Fruit fly (Drosophila melanogaster) whole organism, embryonic: ENCODE data around the gene rk.

Source experiments
- Abd-B ChIP-seq: fragments of 200-800 bp; sonication (Bioruptor generic); optimal IDR thresholded peaks from 2 replicates; lab custom pipeline; 2018; ENCODE audit warnings: missing biosample characterization, mild to moderate bottlenecking, missing genetic modification characterization, moderate library complexity
- BEAF-32 ChIP-seq: fragments of 200-800 bp; sonication (Bioruptor generic); optimal IDR thresholded peaks from 3 replicates; lab custom pipeline; 2017; ENCODE audit warnings: missing biosample characterization, missing genetic modification characterization, mild to moderate bottlenecking, moderate library complexity, missing genetic modification reagents
- CG10959 ChIP-seq: fragments of 200-800 bp; sonication (Bioruptor generic); IDR thresholded peaks from 2 replicates; pipeline ENCODE4 v1.3.6; 2022; ENCODE audit warnings: missing biosample characterization, missing genetic modification characterization
- CG11456 ChIP-seq: fragments of 200-800 bp; sonication (Bioruptor generic); IDR thresholded peaks from 3 replicates; pipeline ENCODE4 v1.3.6; 2022; ENCODE audit warnings: missing biosample characterization, missing genetic modification characterization
- CG11696 ChIP-seq: fragments of 200-800 bp; sonication (Bioruptor generic); IDR thresholded peaks from 2 replicates; pipeline ENCODE4 v1.3.6; 2022; ENCODE audit warnings: missing biosample characterization, missing genetic modification characterization
- CG12391 ChIP-seq: fragments of 200-800 bp; sonication (Bioruptor generic); optimal IDR thresholded peaks from 3 replicates; lab custom pipeline; 2018; ENCODE audit warnings: missing biosample characterization, mild to moderate bottlenecking, missing genetic modification characterization, moderate library complexity
- CG12744 ChIP-seq: fragments of 200-800 bp; sonication (Bioruptor generic); optimal IDR thresholded peaks from 2 replicates; lab custom pipeline; 2016; ENCODE audit warnings: missing biosample characterization, missing genetic modification characterization
- CG12942 ChIP-seq: fragments of 200-800 bp; sonication (Bioruptor generic); optimal IDR thresholded peaks from 3 replicates; lab custom pipeline; 2016; ENCODE audit warnings: missing biosample characterization, missing genetic modification characterization
- CG14441 ChIP-seq: fragments of 200-800 bp; sonication (Bioruptor generic); IDR thresholded peaks from 2 replicates; pipeline ENCODE4 v1.3.6; 2022; ENCODE audit warnings: missing biosample characterization, missing genetic modification characterization
- CG15696 ChIP-seq: fragments of 200-800 bp; sonication (Bioruptor generic); optimal IDR thresholded peaks from 2 replicates; lab custom pipeline; 2019; ENCODE audit warnings: missing biosample characterization, mild to moderate bottlenecking, missing genetic modification characterization, moderate library complexity
- CG17186 ChIP-seq: fragments of 200-800 bp; sonication (Bioruptor generic); optimal IDR thresholded peaks from 3 replicates; lab custom pipeline; 2017; ENCODE audit warnings: missing biosample characterization, missing genetic modification reagents, missing genetic modification characterization
- CG2120 ChIP-seq: fragments of 200-800 bp; sonication (Bioruptor generic); optimal IDR thresholded peaks from 3 replicates; lab custom pipeline; 2016; ENCODE audit warnings: missing biosample characterization, missing genetic modification characterization
- CG31365 ChIP-seq: fragments of 200-800 bp; sonication (Bioruptor generic); optimal IDR thresholded peaks from 2 replicates; lab custom pipeline; 2018; ENCODE audit warnings: missing biosample characterization, mild to moderate bottlenecking, missing genetic modification characterization
- CG34224 ChIP-seq: fragments of 200-800 bp; sonication (Bioruptor generic); IDR thresholded peaks from 3 replicates; pipeline ENCODE4 v1.3.6; 2022; ENCODE audit warnings: missing biosample characterization, missing genetic modification characterization; ENCODE audit not compliant: partially characterized antibody
- CG43689 ChIP-seq: fragments of 200-800 bp; sonication (Bioruptor generic); IDR thresholded peaks from 2 replicates; pipeline ENCODE4 v1.3.6; 2022; ENCODE audit warnings: missing biosample characterization, missing genetic modification characterization
- CG4820 ChIP-seq: fragments of 200-800 bp; sonication (Bioruptor generic); optimal IDR thresholded peaks from 3 replicates; lab custom pipeline; 2016; ENCODE audit warnings: missing biosample characterization, missing genetic modification characterization
- CG5245 ChIP-seq: fragments of 200-800 bp; sonication (Bioruptor generic); optimal IDR thresholded peaks from 3 replicates; lab custom pipeline; 2016; ENCODE audit warnings: missing biosample characterization, missing genetic modification characterization
- CG8290 ChIP-seq, 3 experiments: fragments of 200-800 bp; sonication (Bioruptor generic); optimal IDR thresholded peaks; 2 replicates each; lab custom pipeline; 2016 to 2019; ENCODE audit warnings: missing biosample characterization in 3 of 3, missing genetic modification characterization in 3 of 3, mild to moderate bottlenecking in 2 of 3, moderate library complexity in 1 of 3
- CG8924 ChIP-seq: fragments of 200-800 bp; optimal IDR thresholded peaks from 3 replicates; lab custom pipeline; 2019; ENCODE audit warnings: missing biosample characterization, mild to moderate bottlenecking, missing genetic modification characterization, moderate library complexity
- CG9609 ChIP-seq: fragments of 200-800 bp; sonication (Bioruptor generic); optimal IDR thresholded peaks from 3 replicates; lab custom pipeline; 2016; ENCODE audit warnings: missing biosample characterization, missing genetic modification characterization
- Dfd ChIP-seq, 2 experiments: fragments of >200 bp; optimal IDR thresholded peaks; 2 replicates each; lab custom pipeline; 2017; ENCODE audit warnings: missing biosample characterization in 2 of 2, missing genetic modification characterization in 2 of 2
- Eip74EF ChIP-seq, 2 experiments: fragments of 200-800 bp in 1 of 2; fragments of >200 bp in 1 of 2; sonication (Bioruptor generic) in 1 of 2; optimal IDR thresholded peaks; 2 replicates each; lab custom pipeline; 2017 to 2019; ENCODE audit warnings: missing biosample characterization in 2 of 2, missing genetic modification characterization in 2 of 2, mild to moderate bottlenecking in 1 of 2, moderate library complexity in 1 of 2
- HLH4C ChIP-seq: fragments of 200-800 bp; sonication (Bioruptor generic); IDR thresholded peaks from 3 replicates; pipeline ENCODE4 v1.3.6; 2022; ENCODE audit warnings: missing biosample characterization, missing genetic modification characterization; ENCODE audit not compliant: partially characterized antibody
- HLH54F ChIP-seq: fragments of 200-800 bp; sonication (Bioruptor generic); optimal IDR thresholded peaks from 3 replicates; lab custom pipeline; 2016; ENCODE audit warnings: missing biosample characterization, missing genetic modification characterization
- Hmr ChIP-seq: fragments of 200-800 bp; sonication (Bioruptor generic); optimal IDR thresholded peaks from 3 replicates; lab custom pipeline; 2017; ENCODE audit warnings: mild to moderate bottlenecking, missing biosample characterization, missing genetic modification reagents, missing genetic modification characterization
- MESR4 ChIP-seq: fragments of 200-800 bp; sonication (Bioruptor generic); optimal IDR thresholded peaks from 2 replicates; lab custom pipeline; 2018; ENCODE audit warnings: missing biosample characterization, mild to moderate bottlenecking, missing genetic modification characterization, moderate library complexity
- Pdp1 ChIP-seq, 2 experiments: fragments of 200-800 bp; sonication (Bioruptor generic); optimal IDR thresholded peaks; 3 replicates each; lab custom pipeline; 2016; ENCODE audit warnings: missing biosample characterization in 2 of 2, missing genetic modification characterization in 2 of 2, mild to moderate bottlenecking in 1 of 2, moderate library complexity in 1 of 2
- Sin3A ChIP-seq: fragments of >200 bp; optimal IDR thresholded peaks from 2 replicates; lab custom pipeline; 2018
- Sox102F ChIP-seq: fragments of 200-800 bp; sonication (Bioruptor generic); optimal IDR thresholded peaks from 2 replicates; lab custom pipeline; 2018; ENCODE audit warnings: missing biosample characterization, mild to moderate bottlenecking, missing genetic modification characterization, moderate library complexity
- Spps ChIP-seq: fragments of 200-800 bp; sonication (Bioruptor generic); optimal IDR thresholded peaks from 2 replicates; lab custom pipeline; 2018; ENCODE audit warnings: missing biosample characterization, mild to moderate bottlenecking, missing genetic modification characterization
- Stat92E ChIP-seq, 3 experiments: fragments of >200 bp in 2 of 3; fragments of 200-800 bp in 1 of 3; sonication (Bioruptor generic) in 1 of 3; optimal IDR thresholded peaks; 2 replicates each; lab custom pipeline; 2017 to 2019; ENCODE audit warnings: missing biosample characterization in 3 of 3, missing genetic modification characterization in 3 of 3, mild to moderate bottlenecking in 1 of 3, moderate library complexity in 1 of 3
- ara ChIP-seq: fragments of 200-800 bp; sonication (Bioruptor generic); IDR thresholded peaks from 2 replicates; pipeline ENCODE4 v1.3.6; 2022; ENCODE audit warnings: missing biosample characterization, missing genetic modification characterization
- az2 ChIP-seq: fragments of 200-800 bp; sonication (Bioruptor generic); optimal IDR thresholded peaks from 3 replicates; lab custom pipeline; 2016; ENCODE audit warnings: missing biosample characterization, missing genetic modification characterization
- dati ChIP-seq: fragments of 200-800 bp; sonication (Bioruptor generic); IDR thresholded peaks from 2 replicates; pipeline ENCODE4 v1.3.6; 2022; ENCODE audit warnings: missing biosample characterization, missing genetic modification characterization
- dmrt11E ChIP-seq: fragments of 200-800 bp; sonication (Bioruptor generic); optimal IDR thresholded peaks from 3 replicates; lab custom pipeline; 2018; ENCODE audit warnings: missing biosample characterization, mild to moderate bottlenecking, missing genetic modification characterization, moderate library complexity
- dpn ChIP-seq, 2 experiments: fragments of 200-800 bp; sonication (Bioruptor generic); optimal IDR thresholded peaks; 3 replicates each; lab custom pipeline; 2016; ENCODE audit warnings: missing biosample characterization in 2 of 2, missing genetic modification characterization in 2 of 2
- esg ChIP-seq: fragments of 200-800 bp; sonication (Bioruptor generic); conservative IDR thresholded peaks from 2 replicates; pipeline ENCODE4 v1.3.6; 2022; ENCODE audit warnings: missing biosample characterization, missing genetic modification characterization
- fd3F ChIP-seq: fragments of 200-800 bp; sonication (Bioruptor generic); optimal IDR thresholded peaks from 2 replicates; lab custom pipeline; 2018; ENCODE audit warnings: missing biosample characterization, mild to moderate bottlenecking, missing genetic modification characterization, moderate library complexity
- fd64A ChIP-seq: fragments of 200-800 bp; sonication (Bioruptor generic); optimal IDR thresholded peaks from 3 replicates; lab custom pipeline; 2018; ENCODE audit warnings: missing biosample characterization, mild to moderate bottlenecking, missing genetic modification characterization
- fu2 ChIP-seq: fragments of 200-800 bp; sonication (Bioruptor generic); optimal IDR thresholded peaks from 2 replicates; lab custom pipeline; 2016; ENCODE audit warnings: missing biosample characterization, missing genetic modification characterization
- lola ChIP-seq, 3 experiments: fragments of >200 bp in 2 of 3; fragments of 200-800 bp in 1 of 3; sonication (Bioruptor generic) in 1 of 3; optimal IDR thresholded peaks; 2 replicates each; lab custom pipeline; 2017 to 2019; ENCODE audit warnings: missing biosample characterization in 3 of 3, missing genetic modification characterization in 3 of 3, mild to moderate bottlenecking in 1 of 3, moderate library complexity in 1 of 3
- row ChIP-seq: fragments of 200-800 bp; sonication (Bioruptor generic); IDR thresholded peaks from 3 replicates; pipeline ENCODE4 v1.3.6; 2022; ENCODE audit warnings: missing biosample characterization, missing genetic modification characterization
- schlank ChIP-seq: fragments of 200-800 bp; sonication (Bioruptor generic); optimal IDR thresholded peaks from 2 replicates; lab custom pipeline; 2018; ENCODE audit warnings: missing biosample characterization, mild to moderate bottlenecking, missing genetic modification characterization
- sens ChIP-seq: fragments of 200-800 bp; sonication (Bioruptor generic); peaks from one replicate; lab custom pipeline; 2016; ENCODE audit warnings: missing biosample characterization, missing genetic modification characterization
- tap ChIP-seq: fragments of 200-800 bp; optimal IDR thresholded peaks from 3 replicates; lab custom pipeline; 2019; ENCODE audit warnings: missing biosample characterization, mild to moderate bottlenecking, missing genetic modification characterization, moderate library complexity
- tin ChIP-seq: fragments of 200-800 bp; sonication (Bioruptor generic); optimal IDR thresholded peaks from 3 replicates; lab custom pipeline; 2016; ENCODE audit warnings: missing biosample characterization, missing genetic modification characterization
- tx ChIP-seq: fragments of 200-800 bp; sonication (Bioruptor generic); optimal IDR thresholded peaks from 2 replicates; lab custom pipeline; 2016; ENCODE audit warnings: missing biosample characterization, missing genetic modification characterization
- unpg ChIP-seq: fragments of 200-800 bp; sonication (Bioruptor generic); optimal IDR thresholded peaks from 3 replicates; lab custom pipeline; 2018; ENCODE audit warnings: missing biosample characterization, mild to moderate bottlenecking, missing genetic modification characterization, moderate library complexity
- wor ChIP-seq: fragments of 200-800 bp; sonication (Bioruptor generic); IDR thresholded peaks from 2 replicates; pipeline ENCODE4 v1.3.6; 2022; ENCODE audit warnings: missing biosample characterization, missing genetic modification characterization

The rk gene

dm6 chr2L:14047170-14047632 is 46.2 kb upstream of the rk start, which contains the start of gene NimC4 (continued):
- TF ChIP-seq Spps = peak; percentile 69
- no peak for TF ChIP-seq Eip74EF (GFP tag; optimal IDR thresholded peaks at IDR 0.05; lab: Kevin White, UChicago)
- peak; percentile 99 for TF ChIP-seq sens
- TF ChIP-seq CG10959 (GFP tag; lab: Robert Waterston, UW) = peak; percentile 96
- no peak for TF ChIP-seq CG43689 (GFP tag; lab: Robert Waterston, UW)
- peak in 1 of 3 experiments; percentile 80 for TF ChIP-seq Stat92E (GFP tag; optimal IDR thresholded peaks at IDR 0.05; lab: Kevin White, UChicago)
- no peak for TF ChIP-seq Sin3A (lab: Kevin White, UChicago)
- TF ChIP-seq Dfd (GFP tag; optimal IDR thresholded peaks at IDR 0.05; lab: Kevin White, UChicago) = no peak
- peak; percentile 77 for TF ChIP-seq row (GFP tag; lab: Robert Waterston, UW)
- TF ChIP-seq unpg (GFP tag; lab: Kevin White, UChicago) = peak; percentile 77
- peak; percentile 85 for TF ChIP-seq tin (GFP tag; lab: Kevin White, UChicago)
- no peak for TF ChIP-seq CG11456
- TF ChIP-seq CG9609 (GFP tag; lab: Kevin White, UChicago) = peak; percentile 69
- TF ChIP-seq CG12391 (tag; lab: Kevin White, UChicago) = peak; percentile 83
- TF ChIP-seq HLH4C (GFP tag; lab: Robert Waterston, UW) = no peak
- TF ChIP-seq fd3F (GFP tag; lab: Kevin White, UChicago) = no peak
- peak; percentile 30 for TF ChIP-seq CG17186 (GFP tag; lab: Kevin White, UChicago)
- TF ChIP-seq lola (GFP tag; optimal IDR thresholded peaks at IDR 0.05; lab: Kevin White, UChicago) = peak in 1 of 3 experiments; percentile 94
- peak; percentile 81 for TF ChIP-seq CG12744 (GFP tag; lab: Kevin White, UChicago)
- peak; percentile 37 for TF ChIP-seq CG12942 (GFP tag; lab: Kevin White, UChicago)
- peak; percentile 74 to 83 for TF ChIP-seq Pdp1 (GFP tag; optimal IDR thresholded peaks at IDR 0.05; lab: Kevin White, UChicago)
- TF ChIP-seq CG15696 (tag; lab: Kevin White, UChicago) = peak; percentile 99
- peak; percentile 52 for TF ChIP-seq tap (tag; lab: Kevin White, UChicago)
- TF ChIP-seq Sox102F (GFP tag; lab: Kevin White, UChicago) = peak; percentile 47
- TF ChIP-seq CG34224 = no peak
- no peak for TF ChIP-seq fu2 (GFP tag; lab: Kevin White, UChicago)
- no peak for TF ChIP-seq fd64A (GFP tag; lab: Kevin White, UChicago)
- 0 out of 2 replicates have a peak, but pooled peaks have one; percentile 11 for TF ChIP-seq esg (GFP tag; lab: Robert Waterston, UW)
- TF ChIP-seq MESR4 (GFP tag; lab: Kevin White, UChicago) = peak; percentile 11
- TF ChIP-seq dmrt11E = peak; percentile 98
- no peak for TF ChIP-seq Hmr
- 0 out of 2 replicates have a peak, but pooled peaks have one; percentile 39 for TF ChIP-seq CG11696
- TF ChIP-seq CG8290 (GFP tag; optimal IDR thresholded peaks at IDR 0.05; lab: Kevin White, UChicago) = peak; percentile 86
- peak; percentile 17 to 20 for TF ChIP-seq CG8290 (tag; optimal IDR thresholded peaks at IDR 0.05; lab: Kevin White, UChicago)
- no peak for TF ChIP-seq BEAF-32 (GFP tag; lab: Kevin White, UChicago)
- 0 out of 2 replicates have a peak, but pooled peaks have one; percentile 32 for TF ChIP-seq CG14441 (GFP tag; lab: Robert Waterston, UW)
- no peak for TF ChIP-seq CG31365 (tag; lab: Kevin White, UChicago)
- peak; percentile 45 for TF ChIP-seq HLH54F
- peak; percentile 58; the same call in 1 of the 2 replicates for TF ChIP-seq dati (GFP tag; lab: Robert Waterston, UW)
- TF ChIP-seq Abd-B = peak; percentile 63
- TF ChIP-seq CG8924 (tag; lab: Kevin White, UChicago) = peak; percentile 87
- peak; percentile 97 for TF ChIP-seq ara (GFP tag; lab: Robert Waterston, UW)
- peak; percentile 52 for TF ChIP-seq tx (GFP tag; lab: Kevin White, UChicago)
- TF ChIP-seq CG4820 (GFP tag; lab: Kevin White, UChicago) = peak; percentile 89
- TF ChIP-seq az2 (GFP tag; lab: Kevin White, UChicago) = peak; percentile 84
- peak; percentile 39; the same call in 1 of the 2 replicates for TF ChIP-seq wor (GFP tag; lab: Robert Waterston, UW)
- TF ChIP-seq CG5245 (GFP tag; lab: Kevin White, UChicago) = peak; percentile 77
- TF ChIP-seq dpn (GFP tag; optimal IDR thresholded peaks at IDR 0.05; lab: Kevin White, UChicago) = peak; percentile 58 to 72
- no peak for TF ChIP-seq schlank
- TF ChIP-seq CG2120 (GFP tag; lab: Kevin White, UChicago) = no peak
